Worm (Caenorhabditis elegans) whole organism, L4/young adult: ENCODE data around the gene fbxa-139.
A peak's percentile ranks its signal among the peaks of the same experiment; 100 is the strongest.

Source experiments
- W03F9.2 ChIP-seq: fragments of 150-350 bp; optimal IDR thresholded peaks from 2 replicates; lab custom pipeline; 2014; ENCODE audit warnings: missing biosample characterization, missing genetic modification characterization
- dao-5 ChIP-seq: sonication (generic microtip); optimal IDR thresholded peaks from 2 replicates; lab custom pipeline; 2016; ENCODE audit warnings: missing genotype, missing genetic modification characterization, moderate library complexity, missing compliant biosample characterization
- him-1 ChIP-seq: sonication (generic microtip); optimal IDR thresholded peaks from 2 replicates; lab custom pipeline; 2016; ENCODE audit warnings: missing genotype, missing genetic modification reagents, missing genetic modification characterization, missing compliant biosample characterization

fbxa-139 gene

DNA sequence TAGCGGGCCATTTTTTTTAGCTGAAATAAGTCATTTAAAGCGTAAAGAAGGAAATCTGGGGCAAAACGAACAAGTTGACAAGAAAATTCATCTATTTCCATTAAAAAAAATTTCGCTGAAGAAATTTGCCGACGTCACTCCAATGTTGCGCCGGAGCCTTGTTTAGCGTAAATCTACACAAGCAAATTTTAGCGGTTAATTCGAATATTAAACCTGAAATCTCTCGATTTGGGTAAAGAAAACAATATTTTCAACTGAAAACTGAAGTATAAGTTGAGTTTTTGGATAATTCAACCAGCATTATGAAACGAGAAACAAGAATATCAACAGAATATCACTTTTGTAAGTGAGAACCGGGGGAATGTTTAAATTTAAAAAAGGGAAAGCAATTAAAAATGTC, 16.1 kb downstream of the fbxa-139 start, which contains the start of gene F28F8.9:
TSS of gene F28F8.9 (minus strand) at position 288 of the 400 bp plus-strand sequence.
- no peak for TF ChIP-seq dao-5 (tag; lab: Kevin White, UChicago)
- no peak for TF ChIP-seq W03F9.2 (tag; lab: Kevin White, UChicago)
- no peak for TF ChIP-seq him-1 (tag; lab: Kevin White, UChicago)

DNA sequence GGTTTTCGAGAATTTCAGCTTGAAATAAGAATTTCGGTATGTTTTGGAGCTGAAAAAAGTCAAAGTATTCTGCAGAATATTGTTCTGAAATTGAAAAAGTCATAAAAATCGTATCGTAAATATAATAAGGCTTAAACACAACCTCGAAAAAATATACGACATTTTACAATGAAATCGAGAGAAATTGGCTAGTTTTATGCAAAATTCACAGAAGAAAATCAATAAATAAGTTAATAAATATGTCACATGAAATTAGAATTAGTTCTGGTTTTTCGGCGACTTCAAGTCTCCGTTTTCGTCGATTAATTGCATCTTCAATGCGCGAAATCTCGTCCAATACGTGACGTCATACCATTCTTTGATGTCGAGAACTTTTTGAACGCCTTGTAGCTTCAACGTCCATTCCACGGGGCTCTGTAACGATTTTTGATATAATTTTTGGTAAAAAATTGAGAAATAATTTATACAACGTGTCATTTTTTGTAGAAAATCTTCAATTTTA, 17.0 kb downstream of the fbxa-139 start, which contains the start of gene atx-3:
TSS of gene atx-3 (minus strand) at position 51 of the 502 bp plus-strand sequence.
- TF ChIP-seq W03F9.2 (tag; lab: Kevin White, UChicago) = no peak
- TF ChIP-seq dao-5 (tag; lab: Kevin White, UChicago) = no peak
- TF ChIP-seq him-1 (tag; lab: Kevin White, UChicago) = no peak

DNA sequence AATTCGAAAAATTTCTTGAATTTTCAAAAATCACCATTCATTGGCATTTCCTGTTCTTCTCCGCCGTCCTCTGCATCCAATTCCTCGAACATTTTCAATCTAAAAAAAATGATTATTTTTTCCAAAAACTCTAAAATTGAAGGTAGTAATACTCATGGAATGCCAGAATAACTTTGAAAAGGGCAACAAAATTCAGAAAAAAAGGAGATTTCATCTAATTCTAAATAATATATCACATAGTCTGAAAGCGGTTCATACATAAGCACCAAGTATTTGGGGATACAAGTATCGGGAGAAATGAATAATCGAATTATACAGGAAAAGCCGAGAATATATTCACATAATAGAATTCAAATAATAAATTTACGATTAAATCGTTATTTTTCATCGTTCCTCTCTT, 19.2 kb downstream of the fbxa-139 start, which contains the start of gene mdt-28:
TSS of gene mdt-28 (minus strand) at position 101 of the 400 bp plus-strand sequence.
- TF ChIP-seq dao-5 (tag; lab: Kevin White, UChicago) = no peak
- TF ChIP-seq him-1 (tag; lab: Kevin White, UChicago) = no peak
- TF ChIP-seq W03F9.2 (tag; lab: Kevin White, UChicago) = no peak

DNA sequence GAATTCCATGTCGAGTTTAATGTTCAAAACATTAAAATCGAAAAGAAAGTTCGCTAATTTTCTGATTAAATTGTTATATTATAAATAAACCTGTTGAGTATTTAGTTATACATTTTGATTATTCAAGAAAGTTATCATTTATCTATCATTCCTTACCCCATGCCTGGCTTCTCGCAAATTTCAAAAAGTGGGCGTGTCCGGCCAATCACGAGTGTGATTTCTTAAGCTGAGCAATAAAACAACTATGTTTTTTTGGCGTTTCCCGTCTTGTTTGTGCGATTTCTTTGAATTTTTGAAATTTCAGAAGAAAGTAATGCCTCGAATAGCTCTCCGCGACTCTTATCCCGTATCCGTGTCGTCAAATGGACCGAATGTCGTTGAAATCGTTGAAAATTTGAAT, 21.9 kb downstream of the fbxa-139 start, which contains the start of gene fbxa-94:
TSS of gene fbxa-94 (plus strand) at position 301 of the 400 bp plus-strand sequence.
- TF ChIP-seq him-1 (tag; lab: Kevin White, UChicago) (no peak), dao-5 (tag; lab: Kevin White, UChicago) (no peak), W03F9.2 (tag; lab: Kevin White, UChicago) (no peak)

DNA sequence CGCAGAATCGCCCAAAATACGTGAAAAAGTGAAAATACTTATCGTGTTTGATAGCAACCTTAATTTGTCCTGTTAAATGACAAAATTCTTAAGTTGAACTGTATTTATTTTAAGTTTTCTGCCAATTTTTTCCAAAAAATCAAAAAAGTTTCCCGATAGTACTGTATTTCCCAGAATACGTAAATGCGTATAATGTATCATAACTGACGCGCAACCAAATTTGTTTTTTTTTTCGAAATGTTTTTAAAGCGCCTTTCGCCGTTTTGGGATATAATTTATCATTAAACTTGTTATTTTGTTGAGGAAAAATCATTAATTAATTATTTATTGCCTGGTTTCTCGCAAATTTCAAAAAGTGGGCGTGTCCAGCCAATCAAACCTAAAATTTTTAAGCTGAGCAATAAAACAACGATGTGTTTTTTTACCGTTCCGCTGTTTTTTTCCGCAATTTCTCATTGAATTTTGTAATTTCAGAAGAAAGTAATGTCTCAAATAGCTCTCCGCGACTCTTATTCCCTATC, 23.4 kb downstream of the fbxa-139 start, which contains the start of gene fbxa-95:
TSS of gene fbxa-95 (plus strand) at position 471 of the 521 bp plus-strand sequence.
- no peak for TF ChIP-seq dao-5 (tag; lab: Kevin White, UChicago)
- TF ChIP-seq W03F9.2 (tag; lab: Kevin White, UChicago) = no peak
- TF ChIP-seq him-1 (tag; lab: Kevin White, UChicago) = no peak

DNA sequence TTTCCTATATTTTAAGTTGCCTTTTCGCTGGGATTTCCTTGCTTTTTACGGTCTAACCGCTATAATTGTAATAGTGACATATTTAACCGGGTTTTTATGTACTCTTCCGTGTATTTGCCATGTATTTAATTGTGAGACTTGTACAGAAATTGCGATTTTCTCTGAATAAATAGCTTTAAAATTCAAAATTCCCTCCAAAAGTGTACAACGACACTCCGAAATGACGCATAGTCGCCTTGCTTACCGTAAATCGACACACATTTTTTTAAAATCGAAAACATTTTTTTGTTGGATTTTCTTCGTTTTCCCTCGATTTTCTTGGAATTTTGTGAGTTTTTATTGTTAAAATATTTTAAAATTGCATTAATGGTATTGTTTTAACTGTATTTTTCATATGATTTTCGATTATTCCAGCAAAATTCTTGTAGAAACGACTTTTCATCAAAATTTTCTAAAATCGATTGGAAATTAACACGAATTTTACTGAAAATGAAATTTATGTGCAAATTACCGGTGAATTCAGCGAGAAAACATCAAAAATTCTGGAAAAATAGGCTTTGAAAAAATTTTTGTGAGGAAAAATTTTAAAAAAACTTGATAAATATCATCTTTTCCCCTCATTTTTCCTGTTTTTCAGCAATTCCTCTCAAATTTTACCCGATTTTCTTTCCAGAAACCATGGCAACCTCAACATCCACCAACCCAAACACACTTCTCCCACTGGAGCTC, 24.6 kb downstream of the fbxa-139 start, which contains the start of gene lsm-5:
TSS of gene lsm-5 (plus strand) at position 679 of the 729 bp plus-strand sequence.
- TF ChIP-seq him-1 (tag; lab: Kevin White, UChicago) = no peak
- TF ChIP-seq W03F9.2 (tag; lab: Kevin White, UChicago) = no peak

DNA sequence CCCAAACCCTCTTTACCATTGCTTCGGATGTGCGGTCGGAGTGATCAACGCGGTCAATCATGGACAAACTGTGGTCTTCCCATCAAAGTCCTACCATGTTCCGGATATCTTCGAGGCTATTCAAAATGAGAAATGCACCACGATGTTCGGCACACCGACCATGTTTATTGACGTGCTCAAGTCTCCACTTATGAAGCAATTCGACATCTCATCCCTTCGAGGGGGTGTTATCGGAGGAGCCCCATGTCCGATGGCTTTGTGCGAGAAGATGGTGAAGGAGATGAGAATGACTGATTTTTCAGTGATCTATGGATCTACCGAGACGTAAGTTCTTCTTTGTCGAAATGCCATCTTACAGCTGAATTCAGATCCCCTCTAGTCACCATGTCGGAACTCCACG, 26.1 kb downstream of the fbxa-139 start:
- TF ChIP-seq W03F9.2 (tag; lab: Kevin White, UChicago) = no peak
- no peak for TF ChIP-seq him-1 (tag; lab: Kevin White, UChicago)
- no peak for TF ChIP-seq dao-5 (tag; lab: Kevin White, UChicago)

DNA sequence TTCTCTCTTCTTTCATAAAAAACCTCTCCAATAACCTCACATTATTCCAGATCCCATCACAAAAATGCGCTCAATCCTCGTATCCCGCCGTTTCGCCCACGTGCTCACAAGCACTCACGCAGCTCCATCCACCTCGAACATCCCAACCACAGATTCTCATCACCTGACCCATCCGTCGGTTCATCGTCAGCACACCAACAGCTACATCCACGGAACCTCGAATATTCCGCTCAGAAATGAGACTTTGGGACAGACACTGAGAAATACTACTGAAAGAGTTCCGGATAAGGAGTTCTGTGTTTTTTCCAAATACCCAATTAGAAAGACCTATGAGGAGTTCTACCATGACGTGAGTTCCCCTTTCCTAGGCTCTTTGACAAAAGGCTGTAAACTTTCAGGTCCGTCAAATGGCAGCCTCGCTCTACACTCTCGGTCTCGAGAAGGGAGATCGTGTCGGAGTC, 27.1 kb downstream of the fbxa-139 start, which contains the start of gene acs-2:
TSS of gene acs-2 (plus strand) at position 51 of the 461 bp plus-strand sequence.
- no peak for TF ChIP-seq W03F9.2 (tag; lab: Kevin White, UChicago)
- TF ChIP-seq him-1 (tag; lab: Kevin White, UChicago) = no peak
- TF ChIP-seq dao-5 (tag; lab: Kevin White, UChicago) = no peak

DNA sequence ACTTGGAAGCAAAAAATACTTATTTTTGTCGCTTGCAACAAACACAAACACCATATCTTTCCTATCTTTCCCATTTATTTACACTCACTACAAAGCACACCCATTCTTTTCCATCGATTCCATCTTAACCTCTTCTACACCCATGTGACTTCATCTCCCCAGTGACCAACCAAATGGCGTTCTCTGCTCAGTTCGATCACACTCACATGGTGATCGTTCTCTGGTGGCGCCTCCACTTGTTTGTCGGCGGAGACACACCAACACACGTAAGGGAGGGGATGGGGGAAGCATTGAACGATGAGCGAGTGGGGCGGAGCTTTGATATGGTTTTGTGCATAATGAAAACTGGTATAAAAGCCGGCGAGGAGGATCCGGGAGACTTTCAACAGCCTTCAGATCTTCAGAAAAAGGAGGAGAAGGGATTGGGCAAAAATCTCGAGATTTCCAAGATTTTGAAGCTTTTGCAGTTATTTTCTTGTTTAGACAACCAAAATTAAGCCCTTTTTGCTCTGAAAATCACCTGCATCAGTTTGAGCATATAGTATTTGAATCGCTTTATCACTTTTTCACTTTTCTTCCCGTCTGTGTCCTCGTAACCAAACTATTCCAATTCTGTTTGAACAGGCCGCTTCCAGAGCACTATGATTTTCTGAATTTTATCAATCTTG, 27.8 kb downstream of the fbxa-139 start:
- peak; percentile 22 for TF ChIP-seq him-1 (tag; lab: Kevin White, UChicago)
- no peak for TF ChIP-seq dao-5 (tag; lab: Kevin White, UChicago)

DNA sequence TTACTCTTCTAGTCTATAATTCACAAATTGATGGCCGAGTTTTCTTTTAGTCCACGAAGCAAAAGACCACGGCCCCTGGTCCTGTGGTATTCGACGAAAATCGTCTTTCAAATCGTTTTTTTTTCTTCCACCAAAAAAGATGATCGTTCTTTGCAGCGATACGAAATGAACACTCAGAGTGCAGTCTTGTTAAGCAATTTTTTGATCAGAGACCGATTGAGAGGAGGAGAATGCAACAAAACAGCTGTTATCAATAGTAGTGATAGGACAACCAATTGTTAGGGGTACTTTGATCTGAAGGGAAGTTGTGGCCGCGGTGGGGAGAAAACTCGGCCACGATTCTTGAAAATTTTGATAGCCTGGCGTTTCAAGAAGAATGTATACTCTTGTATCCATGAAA, 30.5 kb downstream of the fbxa-139 start:
- no peak for TF ChIP-seq him-1 (tag; lab: Kevin White, UChicago)
- no peak for TF ChIP-seq W03F9.2 (tag; lab: Kevin White, UChicago)
- no peak for TF ChIP-seq dao-5 (tag; lab: Kevin White, UChicago)

DNA sequence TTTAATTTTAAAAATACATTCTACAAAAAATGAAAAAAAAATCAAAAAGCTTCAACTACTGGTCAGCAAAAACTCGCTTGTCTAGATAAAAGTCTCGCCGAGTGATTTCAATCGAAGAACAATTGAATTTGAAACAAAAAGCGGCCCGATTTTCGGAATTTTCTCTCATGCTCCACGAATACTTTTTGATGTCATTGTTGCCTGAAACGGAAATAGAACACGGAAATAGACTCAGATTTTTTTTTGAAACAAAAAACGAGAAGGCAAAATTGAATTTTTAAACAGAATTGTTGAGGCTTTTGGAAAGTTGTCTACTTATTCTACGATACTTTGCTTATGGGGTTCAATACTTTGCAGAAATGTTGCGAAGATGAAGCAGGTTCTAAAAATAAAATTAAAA, 31.0 kb downstream of the fbxa-139 start:
- TF ChIP-seq W03F9.2 (tag; lab: Kevin White, UChicago) (no peak), dao-5 (tag; lab: Kevin White, UChicago) (no peak), him-1 (tag; lab: Kevin White, UChicago) (no peak)

DNA sequence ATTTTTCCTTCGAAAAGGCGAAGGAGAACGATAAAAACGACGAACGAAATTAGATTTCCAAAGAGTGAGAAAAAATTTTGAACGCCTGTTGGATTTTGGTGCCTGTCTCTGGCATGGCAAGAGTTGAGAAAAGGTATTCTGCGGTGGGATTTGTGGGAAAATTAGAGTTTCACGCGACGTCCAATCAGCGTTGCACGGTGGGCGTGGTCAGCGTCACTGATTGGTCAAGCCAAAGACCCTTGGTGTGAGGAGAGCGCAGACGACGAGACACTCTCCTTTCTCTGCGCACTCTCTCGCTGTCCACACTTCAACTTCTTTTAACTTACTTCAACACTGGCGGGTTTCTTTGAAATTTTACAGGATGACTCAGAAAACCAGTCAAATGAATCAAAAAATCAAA, 31.9 kb downstream of the fbxa-139 start:
- no peak for TF ChIP-seq him-1 (tag; lab: Kevin White, UChicago)
- no peak for TF ChIP-seq dao-5 (tag; lab: Kevin White, UChicago)
- TF ChIP-seq W03F9.2 (tag; lab: Kevin White, UChicago) = no peak

DNA sequence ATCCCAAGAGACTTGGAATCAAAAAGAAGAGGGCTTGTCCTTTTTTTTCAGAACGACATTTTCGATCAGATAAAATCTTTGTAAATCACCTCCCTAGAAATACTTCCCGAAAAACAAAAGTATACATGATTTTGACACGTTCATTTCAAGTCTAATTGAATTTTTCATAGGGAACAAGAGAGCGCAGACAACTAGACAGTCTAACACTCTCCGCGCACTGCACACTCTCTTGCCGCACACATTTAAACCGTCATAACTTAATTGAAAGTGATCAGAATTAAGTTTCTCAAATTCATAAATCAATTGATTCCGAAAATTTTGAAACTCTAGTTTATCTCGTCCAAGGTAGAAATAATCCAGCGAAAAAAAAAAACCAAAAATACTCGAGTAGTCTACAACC, 34.7 kb downstream of the fbxa-139 start:
- TF ChIP-seq him-1 (tag; lab: Kevin White, UChicago) = no peak
